Worm (Caenorhabditis elegans): ENCODE measurements around the gene R53.5.

- TF ChIP-seq ztf-11 (tag; optimal IDR thresholded peaks at IDR 0.05) (no peak), ceh-39 (tag; optimal IDR thresholded peaks at IDR 0.05) (no peak), mls-2 (tag; optimal IDR thresholded peaks at IDR 0.05) (no peak), lin-13 (tag; optimal IDR thresholded peaks at IDR 0.05) (no peak), pha-4 (tag; optimal IDR thresholded peaks at IDR 0.05) (no peak), nhr-12 (tag; optimal IDR thresholded peaks at IDR 0.05) (no peak), sem-2 (GFP tag; optimal IDR thresholded peaks at IDR 0.05) (no peak), nhr-76 (tag; optimal IDR thresholded peaks at IDR 0.05) (no peak), unc-39 (tag; optimal IDR thresholded peaks at IDR 0.05) (no peak), nhr-237 (tag; optimal IDR thresholded peaks at IDR 0.05) (no peak), mep-1 (tag; optimal IDR thresholded peaks at IDR 0.05) (no peak), lsy-2 (tag; optimal IDR thresholded peaks at IDR 0.05) (no peak), snpc-4 (tag; optimal IDR thresholded peaks at IDR 0.05) (no peak)
Measured at ce11 chrII:9970438-9971092, at the start of gene R53.5.

All from whole organism, mixed stage, embryonic.